Worm (Caenorhabditis elegans): Measurements from ENCODE around the gene pxmp-4.

- no peak for TF ChIP-seq sdc-2 (tag; optimal IDR thresholded peaks at IDR 0.05)
- TF ChIP-seq fkh-10 (GFP tag; optimal IDR thresholded peaks at IDR 0.05): no peak
- TF ChIP-seq F13H6.1 (tag; optimal IDR thresholded peaks at IDR 0.05): no peak
Observed at ce11 chrIV:303264-303663, 33.7 kb downstream of the pxmp-4 start.
